Worm (Caenorhabditis elegans): ENCODE results near the gene acl-1.

The acl-1 gene

DNA sequence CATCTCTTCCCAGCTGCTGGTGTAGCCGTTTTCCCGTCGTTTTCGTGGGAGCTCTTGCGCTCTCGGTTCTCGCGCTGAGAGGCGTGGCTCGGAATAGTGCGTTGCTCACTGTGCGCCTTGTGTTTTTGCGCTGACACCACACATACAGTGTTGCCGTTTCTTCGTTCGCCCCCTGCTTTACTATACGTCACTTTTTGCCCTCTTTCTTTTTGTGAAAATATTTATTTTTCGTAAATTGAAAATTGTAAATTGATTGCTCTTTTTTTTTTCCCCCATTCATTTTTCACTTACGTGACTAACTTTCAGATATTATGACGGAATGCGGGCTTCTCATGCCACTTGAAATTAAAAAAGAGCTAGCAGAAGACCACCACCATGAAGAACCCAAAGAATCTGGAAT is 29.1 kb downstream of the acl-1 start, which contains the start of gene gmeb-2:
gmeb-2 (plus strand) TSS at position 301 of the 400 bp plus-strand sequence.
- TF ChIP-seq zfh-2 (GFP tag; conservative IDR thresholded peaks at IDR 0.05): peak; percentile 74
- no peak for TF ChIP-seq F37B4.10 (GFP tag; IDR thresholded peaks at IDR 0.05)
- no peak for TF ChIP-seq lsl-1 (GFP tag; optimal IDR thresholded peaks at IDR 0.05)
- TF ChIP-seq snpc-4 (GFP tag; optimal IDR thresholded peaks at IDR 0.05): no peak
- TF ChIP-seq snpc-4 (tag; optimal IDR thresholded peaks at IDR 0.05): no peak
- no peak for TF ChIP-seq egl-44 (GFP tag; IDR thresholded peaks at IDR 0.05)
- no peak for TF ChIP-seq K11D2.4 (GFP tag; IDR thresholded peaks at IDR 0.05)
- no peak for TF ChIP-seq attf-6 (GFP tag; IDR thresholded peaks at IDR 0.05)
- TF ChIP-seq nfyb-1 (GFP tag; IDR thresholded peaks at IDR 0.05): no peak
- TF ChIP-seq athp-1 (tag; optimal IDR thresholded peaks at IDR 0.05): no peak

DNA sequence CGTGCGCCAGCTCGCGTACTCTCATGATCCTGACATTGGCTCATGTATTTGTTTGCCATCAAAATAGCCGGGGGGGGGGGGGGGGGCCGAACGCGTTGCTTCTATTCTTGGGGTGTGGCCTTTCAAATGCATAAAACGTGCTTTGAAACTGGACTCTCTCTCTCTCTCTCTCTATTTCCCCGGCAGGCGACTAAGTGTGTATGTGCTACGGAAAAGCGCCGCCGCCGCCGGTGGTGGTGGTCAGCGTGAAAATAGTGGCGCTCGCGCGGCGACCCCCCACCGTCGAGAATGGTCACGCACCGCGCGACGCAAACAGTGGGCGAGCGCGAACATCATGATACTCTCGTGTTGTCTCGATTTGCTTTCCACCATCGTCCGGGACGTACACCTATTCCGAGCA is 31.3 kb downstream of the acl-1 start:
- TF ChIP-seq egrh-3 (GFP tag; IDR thresholded peaks at IDR 0.05) (peak; percentile 68; the same call in 1 of the 2 replicates), F10E7.11 (tag; optimal IDR thresholded peaks at IDR 0.05) (no peak), zfh-2 (GFP tag; conservative IDR thresholded peaks at IDR 0.05) (peak; percentile 92), lin-35 (GFP tag; optimal IDR thresholded peaks at IDR 0.05) (no peak), dox-1 (GFP tag; IDR thresholded peaks at IDR 0.05) (0 out of 2 replicates have a peak, but pooled peaks have one; percentile 27), pha-4 (tag; optimal IDR thresholded peaks at IDR 0.05) (no peak)

- no peak for TF ChIP-seq snpc-4 (GFP tag; optimal IDR thresholded peaks at IDR 0.05)
- TF ChIP-seq snpc-4 (tag; optimal IDR thresholded peaks at IDR 0.05): peak in 2 of 4 experiments; percentile 67 to 80
- peak; percentile 2 for TF ChIP-seq snpc-1.1 (tag; optimal IDR thresholded peaks at IDR 0.05; ENCODE audit: insufficient read depth)
- TF ChIP-seq sptf-2 (GFP tag; optimal IDR thresholded peaks at IDR 0.05): no peak
Measured at ce11 chrX:15884478-15884877, 34.8 kb downstream of the acl-1 start.

DNA sequence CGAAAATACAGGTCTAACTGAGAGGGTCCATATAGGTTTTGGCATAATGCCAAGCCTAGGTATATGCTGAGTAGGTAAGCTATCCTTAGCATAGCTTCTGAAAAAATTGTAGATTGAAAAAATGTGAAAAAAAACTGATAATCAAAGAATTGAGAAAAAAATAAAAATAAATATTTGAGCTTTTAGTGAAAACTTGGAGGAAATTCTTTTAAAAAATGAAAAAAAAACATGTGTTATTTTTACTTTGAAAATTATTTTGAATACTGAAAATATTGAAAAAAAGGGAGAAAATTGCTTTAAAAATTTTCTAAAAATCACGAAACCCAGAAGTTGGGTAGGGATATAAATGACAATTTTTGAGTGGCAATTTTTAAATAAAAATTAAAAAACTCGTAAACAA is 37.8 kb downstream of the acl-1 start, which contains the start of gene F53H4.3:
F53H4.3 (minus strand) TSS at position 101 of the 400 bp plus-strand sequence.
- TF ChIP-seq ztf-3 (GFP tag; optimal IDR thresholded peaks at IDR 0.05): no peak
- no peak for TF ChIP-seq ztf-22 (GFP tag; optimal IDR thresholded peaks at IDR 0.05)
- no peak for TF ChIP-seq gei-17 (GFP tag; optimal IDR thresholded peaks at IDR 0.05)
- TF ChIP-seq F22D6.2 (tag; optimal IDR thresholded peaks at IDR 0.05): no peak
- no peak for TF ChIP-seq K11D2.4 (GFP tag; IDR thresholded peaks at IDR 0.05)
- no peak for TF ChIP-seq ceh-27 (GFP tag; optimal IDR thresholded peaks at IDR 0.05)
- no peak for TF ChIP-seq hmg-20 (GFP tag; IDR thresholded peaks at IDR 0.05)
- no peak for TF ChIP-seq Y79H2A.3 (GFP tag; conservative IDR thresholded peaks at IDR 0.05)
- TF ChIP-seq dox-1 (GFP tag; IDR thresholded peaks at IDR 0.05): no peak
- no peak for TF ChIP-seq F55B11.4 (tag; optimal IDR thresholded peaks at IDR 0.05; ENCODE audit: borderline replicate concordance, insufficient read depth)
- TF ChIP-seq nfya-1 (tag; optimal IDR thresholded peaks at IDR 0.05; ENCODE audit: borderline replicate concordance, insufficient read depth): no peak
- no peak for TF ChIP-seq aptf-3 (GFP tag; IDR thresholded peaks at IDR 0.05)
- TF ChIP-seq B0019.2 (GFP tag; conservative IDR thresholded peaks at IDR 0.05): no peak

- TF ChIP-seq hlh-12 (tag; optimal IDR thresholded peaks at IDR 0.05): no peak
- no peak for TF ChIP-seq C06A6.2 (GFP tag; conservative IDR thresholded peaks at IDR 0.05)
- no peak for TF ChIP-seq egl-18 (GFP tag; IDR thresholded peaks at IDR 0.05)
- TF ChIP-seq tbx-9 (tag; optimal IDR thresholded peaks at IDR 0.05; ENCODE audit: borderline replicate concordance): no peak
- no peak for TF ChIP-seq Y95B8A.8 (GFP tag; IDR thresholded peaks at IDR 0.05)
Measured at ce11 chrX:15887989-15888388, 38.3 kb downstream of the acl-1 start.

Data from whole organism, young adult.